Worm (Caenorhabditis elegans) whole organism, L4 larva: ENCODE measurements around the gene chil-1.
"Not testable (repeated sequence)": the region's sequence is repeated elsewhere in the genome, so short reads cannot be mapped to it uniquely, and the experiment has no call there.

Experiments
- F44E2.7 ChIP-seq: fragments of 200-800 bp; sonication (Bioruptor generic); IDR thresholded peaks from 2 replicates; pipeline ENCODE4 v2.1.2; 2022; ENCODE audit warnings: missing genetic modification characterization, missing compliant biosample characterization
- R02D3.7 ChIP-seq: fragments of 150-350 bp; sonication (generic microtip); optimal IDR thresholded peaks from 3 replicates; lab custom pipeline; 2014; ENCODE audit warnings: missing biosample characterization, missing genetic modification characterization
- T20F7.1 ChIP-seq: fragments of 200-800 bp; sonication (Bioruptor generic); optimal IDR thresholded peaks from 2 replicates; lab custom pipeline; 2018; ENCODE audit warnings: mild to moderate bottlenecking, missing genetic modification characterization, missing compliant biosample characterization
- aha-1 ChIP-seq: fragments of 150-350 bp; peaks from one replicate; lab custom pipeline; 2014; ENCODE audit warnings: missing biosample characterization, missing genetic modification characterization
- ama-1 ChIP-seq: fragments of 150-350 bp; optimal IDR thresholded peaks from 2 replicates; lab custom pipeline; 2014; ENCODE audit warnings: inconsistent platforms, mixed read lengths
- attf-4 ChIP-seq: sonication (generic microtip); optimal IDR thresholded peaks from 3 replicates; lab custom pipeline; 2017; ENCODE audit warnings: missing biosample characterization, missing genetic modification characterization
- ceh-62 ChIP-seq: sonication (generic microtip); optimal IDR thresholded peaks from 2 replicates; lab custom pipeline; 2017; ENCODE audit warnings: missing biosample characterization, missing genetic modification characterization
- daf-16 ChIP-seq, 3 experiments: sonication (generic microtip); optimal IDR thresholded peaks; 2 replicates each; lab custom pipeline; 2016 to 2017; ENCODE audit warnings: missing genetic modification characterization in 3 of 3, missing genetic modification reagents in 3 of 3, mild to moderate bottlenecking in 2 of 3, missing compliant biosample characterization in 2 of 3, missing biosample characterization in 1 of 3, moderate library complexity in 1 of 3
- daf-19 ChIP-seq: fragments of 200-800 bp; sonication (Bioruptor generic); conservative IDR thresholded peaks from 2 replicates; pipeline ENCODE4 v1.3.6; 2022; ENCODE audit warnings: missing genetic modification characterization, missing compliant biosample characterization
- daf-8 ChIP-seq: fragments of 200-800 bp; sonication (Bioruptor generic); IDR thresholded peaks from 2 replicates; pipeline ENCODE4 v1.3.6; 2022; ENCODE audit warnings: missing genetic modification characterization, missing compliant biosample characterization
- dmd-6 ChIP-seq: fragments of 200-800 bp; sonication (Bioruptor generic); IDR thresholded peaks from 2 replicates; pipeline ENCODE4 v1.3.6; 2022; ENCODE audit warnings: missing genetic modification reagents, missing genetic modification characterization, missing compliant biosample characterization
- dmd-9 ChIP-seq: fragments of 200-800 bp; sonication (Bioruptor generic); IDR thresholded peaks from 2 replicates; pipeline ENCODE4 v1.3.6; 2022; ENCODE audit warnings: missing genetic modification reagents, missing genetic modification characterization, missing compliant biosample characterization
- duxl-1 ChIP-seq: sonication (generic microtip); optimal IDR thresholded peaks from 2 replicates; lab custom pipeline; 2016; ENCODE audit warnings: mild to moderate bottlenecking, missing genetic modification characterization, moderate library complexity, missing compliant biosample characterization; ENCODE audit not compliant: poor library complexity
- dve-1 ChIP-seq: sonication (generic microtip); optimal IDR thresholded peaks from 2 replicates; lab custom pipeline; 2017; ENCODE audit warnings: antibody characterized with exemption, mild to moderate bottlenecking, missing genetic modification characterization, missing compliant biosample characterization; ENCODE audit not compliant: insufficient read depth
- fkh-10 ChIP-seq: fragments of 150-350 bp; optimal IDR thresholded peaks from 2 replicates; lab custom pipeline; 2014; ENCODE audit warnings: missing biosample characterization, missing genetic modification reagents, missing genetic modification characterization
- hif-1 ChIP-seq, 2 experiments: sonication (generic microtip); optimal IDR thresholded peaks; 2 replicates each; lab custom pipeline; 2016 to 2017; ENCODE audit warnings: missing compliant biosample characterization in 2 of 2, missing genetic modification characterization in 2 of 2, missing genetic modification reagents in 2 of 2, missing genotype in 2 of 2, mild to moderate bottlenecking in 1 of 2
- hlh-11 ChIP-seq: fragments of 200-800 bp; sonication (Bioruptor generic); optimal IDR thresholded peaks from 2 replicates; lab custom pipeline; 2018; ENCODE audit warnings: mild to moderate bottlenecking, missing genetic modification characterization, missing compliant biosample characterization
- lim-7 ChIP-seq: fragments of 200-800 bp; sonication (Bioruptor generic); IDR thresholded peaks from 2 replicates; pipeline ENCODE4 v1.3.6; 2022; ENCODE audit warnings: missing genetic modification characterization, missing compliant biosample characterization
- lin-1 ChIP-seq: fragments of 200-800 bp; sonication (Bioruptor generic); IDR thresholded peaks from 2 replicates; pipeline ENCODE4 v1.3.6; 2022; ENCODE audit warnings: missing genetic modification reagents, missing genetic modification characterization, missing compliant biosample characterization
- lin-13 ChIP-seq: fragments of 150-350 bp; optimal IDR thresholded peaks from 2 replicates; lab custom pipeline; 2014; ENCODE audit warnings: missing biosample characterization, missing genetic modification reagents, missing genetic modification characterization
- lin-29 ChIP-seq: fragments of 200-800 bp; sonication (Bioruptor generic); IDR thresholded peaks from 2 replicates; pipeline ENCODE4 v1.3.6; 2022; ENCODE audit warnings: missing genetic modification reagents, missing genetic modification characterization, missing compliant biosample characterization
- lin-39 ChIP-seq: fragments of 150-350 bp; optimal IDR thresholded peaks from 2 replicates; lab custom pipeline; 2014; ENCODE audit warnings: missing biosample characterization, missing genetic modification reagents, missing genetic modification characterization
- mdl-1 ChIP-seq, 2 experiments: fragments of 150-350 bp in 1 of 2; sonication (generic microtip) in 1 of 2; optimal IDR thresholded peaks; 2 replicates each; lab custom pipeline; 2014 to 2017; ENCODE audit warnings: missing biosample characterization in 2 of 2, missing genetic modification characterization in 2 of 2
- mxl-2 ChIP-seq: fragments of 200-800 bp; sonication (Bioruptor generic); conservative IDR thresholded peaks from 2 replicates; pipeline ENCODE4 v1.3.6; 2022; ENCODE audit warnings: missing genetic modification reagents, missing genetic modification characterization, missing compliant biosample characterization
- nhr-10 ChIP-seq: fragments of 150-350 bp; optimal IDR thresholded peaks from 2 replicates; lab custom pipeline; 2014; ENCODE audit warnings: missing biosample characterization, missing genetic modification characterization
- nhr-25 ChIP-seq: sonication (generic microtip); optimal IDR thresholded peaks from 2 replicates; lab custom pipeline; 2017; ENCODE audit warnings: missing genetic modification characterization, mild to moderate bottlenecking, missing compliant biosample characterization, antibody characterized with exemption, moderate library complexity, borderline replicate concordance; ENCODE audit not compliant: insufficient read depth
- php-3 ChIP-seq: fragments of 200-800 bp; sonication (Bioruptor generic); IDR thresholded peaks from 2 replicates; pipeline ENCODE4 v1.3.6; 2022; ENCODE audit warnings: missing genetic modification reagents, missing genetic modification characterization, missing compliant biosample characterization
- pqm-1 ChIP-seq: sonication (generic microtip); optimal IDR thresholded peaks from 2 replicates; lab custom pipeline; 2017; ENCODE audit warnings: missing biosample characterization, missing genetic modification characterization
- snpc-4 ChIP-seq: fragments of 150-350 bp; optimal IDR thresholded peaks from 2 replicates; lab custom pipeline; 2014; ENCODE audit warnings: missing biosample characterization, missing genetic modification characterization
- tag-97 ChIP-seq: fragments of 200-800 bp; sonication (Bioruptor generic); IDR thresholded peaks from 2 replicates; pipeline ENCODE4 v1.3.6; 2022; ENCODE audit warnings: missing genetic modification characterization, missing compliant biosample characterization
- unc-62 ChIP-seq, 3 experiments: fragments of 150-350 bp in 1 of 3; sonication (generic microtip); optimal IDR thresholded peaks in 2 of 3; peaks in 1 of 3; 1 replicate in 1 of 3; 2 replicates in 2 of 3; lab custom pipeline; 2014 to 2017; ENCODE audit warnings: missing biosample characterization in 3 of 3, missing genetic modification characterization in 3 of 3, missing genetic modification reagents in 3 of 3, missing genotype in 1 of 3
- vab-7 ChIP-seq: fragments of 200-800 bp; sonication (Bioruptor generic); IDR thresholded peaks from 2 replicates; pipeline ENCODE4 v1.3.6; 2022; ENCODE audit warnings: missing genetic modification reagents, missing genetic modification characterization, missing compliant biosample characterization

Gene chil-1

ce11 chrII:9866378-9866777 lies at the start of gene chil-1:
TSS of gene chil-1 (minus strand) at chrII:9866478.
- TF ChIP-seq ama-1 (lab: Kevin White, UChicago); snpc-4 (tag; lab: Kevin White, UChicago); lin-13 (GFP tag; lab: Kevin White, UChicago): not testable (repeated sequence)

DNA sequence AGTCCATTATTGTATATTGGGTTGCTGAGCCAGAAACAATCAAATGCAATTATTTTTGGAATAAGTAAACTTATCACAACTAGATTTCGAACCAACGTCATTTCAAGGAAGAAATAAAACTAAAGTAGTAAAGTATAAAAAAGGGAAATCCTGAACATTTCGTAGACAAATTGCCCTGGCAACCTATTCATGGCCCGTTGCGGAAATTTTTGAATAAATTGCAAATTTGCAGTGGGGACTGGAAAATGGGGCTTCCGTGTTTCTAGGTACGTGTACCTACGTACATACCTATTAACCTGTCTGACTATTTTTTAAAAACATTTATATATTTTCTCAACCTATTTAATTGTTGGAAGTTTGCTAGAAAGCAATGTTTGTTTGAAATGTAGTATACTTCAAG lies 48.7 kb upstream of the chil-1 start, which contains the start of gene F26C11.3:
TSS of gene F26C11.3 (minus strand) at position 101 of the 400 bp plus-strand sequence.
- TF ChIP-seq daf-8 (GFP tag; lab: Robert Waterston, UW): no peak
- TF ChIP-seq daf-19: no peak

- TF ChIP-seq unc-62 (GFP tag; optimal IDR thresholded peaks at IDR 0.05 in 1 of 2; lab: Kevin White, UChicago) (peak in 1 of 2 experiments; percentile 97), unc-62 (tag; optimal IDR thresholded peaks at IDR 0.05; lab: Kevin White, UChicago) (no peak), hlh-11 (tag; lab: Kevin White, UChicago) (no peak), T20F7.1 (GFP tag; lab: Kevin White, UChicago) (no peak), R02D3.7 (tag; lab: Kevin White, UChicago) (no peak), mdl-1 (tag; optimal IDR thresholded peaks at IDR 0.05; lab: Kevin White, UChicago) (no peak), F44E2.7 (GFP tag; lab: Robert Waterston, UW) (no peak), hif-1 (tag; optimal IDR thresholded peaks at IDR 0.05; lab: Kevin White, UChicago) (no peak)
Observed at ce11 chrII:9904459-9904858, 38.2 kb upstream of the chil-1 start.

DNA sequence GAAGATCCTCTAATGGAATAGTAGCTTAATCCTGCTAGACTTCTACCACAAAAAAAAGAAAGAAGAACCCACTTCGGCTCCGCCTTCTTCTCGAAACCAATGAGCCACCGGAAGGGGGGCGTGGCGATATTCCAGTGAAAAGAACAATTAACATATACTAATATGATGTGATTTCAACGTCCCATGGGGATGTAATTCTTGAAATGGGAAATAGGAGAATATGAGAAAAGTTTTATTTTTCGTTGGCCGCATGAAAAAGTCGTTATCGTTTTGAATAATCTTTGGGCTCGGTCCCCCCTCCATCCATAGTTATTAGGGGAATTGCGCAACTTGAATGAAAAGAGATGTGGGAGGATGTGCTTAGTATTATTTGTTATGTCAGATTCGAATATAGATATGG lies 34.0 kb upstream of the chil-1 start, which contains the start of gene unc-4:
TSS of gene unc-4 (minus strand) at position 101 of the 400 bp plus-strand sequence.
- no peak for TF ChIP-seq nhr-25
- TF ChIP-seq lim-7 (GFP tag; lab: Robert Waterston, UW): no peak
- TF ChIP-seq tag-97 (GFP tag; lab: Robert Waterston, UW): no peak
- no peak for TF ChIP-seq vab-7 (GFP tag; lab: Robert Waterston, UW)
- TF ChIP-seq lin-13 (GFP tag; lab: Kevin White, UChicago): no peak
- no peak for TF ChIP-seq lin-39 (tag; lab: Kevin White, UChicago)
- no peak for TF ChIP-seq dmd-9 (GFP tag; lab: Robert Waterston, UW)
- TF ChIP-seq R02D3.7 (tag; lab: Kevin White, UChicago): no peak
- no peak for TF ChIP-seq ceh-62 (tag; lab: Kevin White, UChicago)
- no peak for TF ChIP-seq nhr-10 (tag; lab: Kevin White, UChicago)

- TF ChIP-seq lin-1 (GFP tag; lab: Robert Waterston, UW) (no peak), aha-1 (tag; lab: Kevin White, UChicago) (peak; percentile 91), duxl-1 (tag; lab: Kevin White, UChicago) (no peak), attf-4 (tag; lab: Kevin White, UChicago) (no peak), mxl-2 (GFP tag; lab: Robert Waterston, UW) (no peak)
Observed at ce11 chrII:9898744-9899143, 32.5 kb upstream of the chil-1 start.

DNA sequence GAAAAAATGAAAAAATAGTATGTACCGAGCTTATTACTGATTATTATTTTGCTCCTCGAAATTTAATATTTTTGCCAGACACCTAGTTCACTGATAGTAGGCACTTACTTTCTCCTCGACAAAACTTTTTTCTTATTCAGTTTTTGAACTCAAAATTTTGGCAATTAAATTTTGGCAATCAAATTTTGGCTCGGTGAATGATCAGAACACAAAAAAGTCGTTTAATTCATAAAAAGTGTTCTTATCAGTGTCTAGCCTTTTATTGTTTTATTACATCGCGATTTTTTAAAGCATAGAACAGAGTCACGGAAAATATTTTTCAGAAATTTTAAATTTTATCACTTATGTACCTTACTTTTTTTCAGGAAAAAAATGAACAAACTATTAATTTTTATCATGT lies 28.9 kb upstream of the chil-1 start:
- TF ChIP-seq pqm-1: peak; percentile 13
- TF ChIP-seq php-3 (GFP tag; lab: Robert Waterston, UW): peak; percentile 95
- no peak for TF ChIP-seq lin-29 (GFP tag; lab: Robert Waterston, UW)
- TF ChIP-seq dmd-6 (GFP tag; lab: Robert Waterston, UW): peak; percentile 47
- TF ChIP-seq dve-1: peak; percentile 53
- TF ChIP-seq fkh-10 (GFP tag; lab: Kevin White, UChicago): no peak
- TF ChIP-seq hif-1 (tag; optimal IDR thresholded peaks at IDR 0.05; lab: Kevin White, UChicago): no peak
- TF ChIP-seq unc-62 (GFP tag; optimal IDR thresholded peaks at IDR 0.05 in 1 of 2; lab: Kevin White, UChicago): no peak
- no peak for TF ChIP-seq unc-62 (tag; optimal IDR thresholded peaks at IDR 0.05; lab: Kevin White, UChicago)
- no peak for TF ChIP-seq daf-16 (GFP tag; optimal IDR thresholded peaks at IDR 0.05; lab: Kevin White, UChicago)
- peak; percentile 65 for TF ChIP-seq daf-16 (tag; optimal IDR thresholded peaks at IDR 0.05; lab: Kevin White, UChicago)
